Worm (Caenorhabditis elegans) whole organism, late embryonic: ENCODE data around the gene gly-5.

Experiments
- ama-1 ChIP-seq: fragments of 150-350 bp; optimal IDR thresholded peaks from 2 replicates; lab custom pipeline; 2014
- ets-4 ChIP-seq: sonication (generic microtip); optimal IDR thresholded peaks from 2 replicates; lab custom pipeline; 2016; ENCODE audit warnings: missing genetic modification characterization, missing compliant biosample characterization
- pros-1 ChIP-seq: fragments of 150-350 bp; optimal IDR thresholded peaks from 2 replicates; lab custom pipeline; 2014; ENCODE audit warnings: missing biosample characterization, missing genetic modification reagents, missing genetic modification characterization
- unc-3 ChIP-seq, 2 experiments: fragments of 200-800 bp in 1 of 2; sonication (Bioruptor generic) in 1 of 2; sonication (generic microtip) in 1 of 2; conservative IDR thresholded peaks in 1 of 2; optimal IDR thresholded peaks in 1 of 2; 2 replicates each; pipeline versions ENCODE4 v1.3.6 to Lab custom; 2016 to 2022; ENCODE audit warnings: missing compliant biosample characterization in 2 of 2, missing genetic modification characterization in 2 of 2, missing genetic modification reagents in 1 of 2

- TF ChIP-seq ama-1 (lab: Kevin White, UChicago), result no peak
- no peak for TF ChIP-seq unc-3 (GFP tag; conservative IDR thresholded peaks at IDR 0.05; lab: Robert Waterston, UW)
- TF ChIP-seq unc-3 (tag; optimal IDR thresholded peaks at IDR 0.05; lab: Kevin White, UChicago), result no peak
- TF ChIP-seq ets-4 (tag; lab: Kevin White, UChicago), result no peak
- no peak for TF ChIP-seq pros-1
These were observed 13.9 kb downstream of the gly-5 start for ce11 chrIII:13201079-13201478.
